Worm (Caenorhabditis elegans): ENCODE measurements around the gene Y49E10.21.

Y49E10.21 gene

ce11 chrIII:12429579-12430084 is 27.8 kb upstream of the Y49E10.21 start, which contains the start of gene snr-6:
TSS of gene snr-6 (minus strand) at chrIII:12429629.
- TF ChIP-seq him-1 (tag; optimal IDR thresholded peaks at IDR 0.05) = no peak
- TF ChIP-seq W03F9.2 (tag; optimal IDR thresholded peaks at IDR 0.05) = peak; percentile 80

ce11 chrIII:12430209-12430608 is 27.2 kb upstream of the Y49E10.21 start, which contains the start of gene Y49E10.16:
TSS of gene Y49E10.16 (plus strand) at chrIII:12430509.
- no peak for TF ChIP-seq W03F9.2 (tag; optimal IDR thresholded peaks at IDR 0.05)
- TF ChIP-seq dao-5 (tag; optimal IDR thresholded peaks at IDR 0.05) = no peak
- no peak for TF ChIP-seq him-1 (tag; optimal IDR thresholded peaks at IDR 0.05)

- no peak for TF ChIP-seq dao-5 (tag; optimal IDR thresholded peaks at IDR 0.05)
- no peak for TF ChIP-seq him-1 (tag; optimal IDR thresholded peaks at IDR 0.05)
- TF ChIP-seq W03F9.2 (tag; optimal IDR thresholded peaks at IDR 0.05) = no peak
Observed at ce11 chrIII:12434104-12434503, 23.3 kb upstream of the Y49E10.21 start, which contains the start of gene Y49E10.27. TSS of gene Y49E10.27 (plus strand) at chrIII:12434404.

- no peak for TF ChIP-seq W03F9.2 (tag; optimal IDR thresholded peaks at IDR 0.05)
- TF ChIP-seq him-1 (tag; optimal IDR thresholded peaks at IDR 0.05) = no peak
- no peak for TF ChIP-seq dao-5 (tag; optimal IDR thresholded peaks at IDR 0.05)
Observed at ce11 chrIII:12436215-12436614, 21.2 kb upstream of the Y49E10.21 start, which contains the start of gene fbxa-218. TSS of gene fbxa-218 (plus strand) at chrIII:12436515.

- TF ChIP-seq W03F9.2 (tag; optimal IDR thresholded peaks at IDR 0.05) = no peak
- TF ChIP-seq dao-5 (tag; optimal IDR thresholded peaks at IDR 0.05) = no peak
- TF ChIP-seq him-1 (tag; optimal IDR thresholded peaks at IDR 0.05) = no peak
Observed at ce11 chrIII:12437020-12437419, 20.4 kb upstream of the Y49E10.21 start.

ce11 chrIII:12439056-12439455 is 18.3 kb upstream of the Y49E10.21 start:
- TF ChIP-seq W03F9.2 (tag; optimal IDR thresholded peaks at IDR 0.05) = no peak
- TF ChIP-seq him-1 (tag; optimal IDR thresholded peaks at IDR 0.05) = no peak
- TF ChIP-seq dao-5 (tag; optimal IDR thresholded peaks at IDR 0.05) = no peak

ce11 chrIII:12443880-12444279 is 13.5 kb upstream of the Y49E10.21 start:
- TF ChIP-seq W03F9.2 (tag; optimal IDR thresholded peaks at IDR 0.05) = no peak
- TF ChIP-seq him-1 (tag; optimal IDR thresholded peaks at IDR 0.05) = no peak
- no peak for TF ChIP-seq dao-5 (tag; optimal IDR thresholded peaks at IDR 0.05)

- no peak for TF ChIP-seq dao-5 (tag; optimal IDR thresholded peaks at IDR 0.05)
- no peak for TF ChIP-seq him-1 (tag; optimal IDR thresholded peaks at IDR 0.05)
- no peak for TF ChIP-seq W03F9.2 (tag; optimal IDR thresholded peaks at IDR 0.05)
Observed at ce11 chrIII:12445223-12445622, 12.2 kb upstream of the Y49E10.21 start.

- TF ChIP-seq dao-5 (tag; optimal IDR thresholded peaks at IDR 0.05) (no peak), W03F9.2 (tag; optimal IDR thresholded peaks at IDR 0.05) (no peak), him-1 (tag; optimal IDR thresholded peaks at IDR 0.05) (no peak)
Observed at ce11 chrIII:12445991-12446502, 11.3 kb upstream of the Y49E10.21 start, which contains the start of gene Y49E10.18. TSS of gene Y49E10.18 (minus strand) at chrIII:12446106.

- TF ChIP-seq him-1 (tag; optimal IDR thresholded peaks at IDR 0.05) (no peak), W03F9.2 (tag; optimal IDR thresholded peaks at IDR 0.05) (peak; percentile 71)
Observed at ce11 chrIII:12453315-12453714, 4.1 kb upstream of the Y49E10.21 start, which contains the start of gene ani-1. TSS of gene ani-1 (minus strand) at chrIII:12453375.

- no peak for TF ChIP-seq him-1 (tag; optimal IDR thresholded peaks at IDR 0.05)
- no peak for TF ChIP-seq W03F9.2 (tag; optimal IDR thresholded peaks at IDR 0.05)
- TF ChIP-seq dao-5 (tag; optimal IDR thresholded peaks at IDR 0.05) = no peak
Observed at ce11 chrIII:12453785-12454184, 3.6 kb upstream of the Y49E10.21 start.

- TF ChIP-seq dao-5 (tag; optimal IDR thresholded peaks at IDR 0.05) = no peak
- no peak for TF ChIP-seq W03F9.2 (tag; optimal IDR thresholded peaks at IDR 0.05)
Observed at ce11 chrIII:12455651-12456420, 1.6 kb upstream of the Y49E10.21 start.

- TF ChIP-seq him-1 (tag; optimal IDR thresholded peaks at IDR 0.05) (no peak), dao-5 (tag; optimal IDR thresholded peaks at IDR 0.05) (no peak), W03F9.2 (tag; optimal IDR thresholded peaks at IDR 0.05) (no peak)
Observed at ce11 chrIII:12458970-12459369, 1.6 kb downstream of the Y49E10.21 start.

ce11 chrIII:12466310-12466709 is 8.9 kb downstream of the Y49E10.21 start, which contains the start of gene pstk-1:
TSS of gene pstk-1 (plus strand) at chrIII:12466610.
- no peak for TF ChIP-seq dao-5 (tag; optimal IDR thresholded peaks at IDR 0.05)
- TF ChIP-seq W03F9.2 (tag; optimal IDR thresholded peaks at IDR 0.05) = no peak
- TF ChIP-seq him-1 (tag; optimal IDR thresholded peaks at IDR 0.05) = no peak

All from whole organism, L4/young adult.